Worm (Caenorhabditis elegans): ENCODE results near the gene Y75B12B.1.

- TF ChIP-seq R02D3.7 (tag; optimal IDR thresholded peaks at IDR 0.05), result no peak
- TF ChIP-seq ceh-16 (tag; optimal IDR thresholded peaks at IDR 0.05), result no peak
- TF ChIP-seq snpc-4 (tag; optimal IDR thresholded peaks at IDR 0.05), result no peak
- no peak for TF ChIP-seq zag-1 (tag; optimal IDR thresholded peaks at IDR 0.05)
- TF ChIP-seq nhr-25 (tag; optimal IDR thresholded peaks at IDR 0.05), result no peak
- no peak for TF ChIP-seq nhr-237 (tag; optimal IDR thresholded peaks at IDR 0.05)
- no peak for TF ChIP-seq ztf-11 (tag; optimal IDR thresholded peaks at IDR 0.05)
- TF ChIP-seq ztf-4 (tag; optimal IDR thresholded peaks at IDR 0.05), result no peak
- TF ChIP-seq ceh-82 (tag; optimal IDR thresholded peaks at IDR 0.05), result no peak
- no peak for TF ChIP-seq lin-39 (tag; optimal IDR thresholded peaks at IDR 0.05)
- no peak for TF ChIP-seq mdl-1 (tag; optimal IDR thresholded peaks at IDR 0.05)
These were observed 44.3 kb upstream of the Y75B12B.1 start, which contains the start of gene K08F9.3 for ce11 chrV:15140247-15140646.

Measured in whole organism, L3 larva.